Worm (Caenorhabditis elegans) whole organism, L2 larva: ENCODE results near the gene ZC190.6.
"Not testable (repeated sequence)": the region's sequence is repeated elsewhere in the genome, so short reads cannot be mapped to it uniquely, and the experiment has no call there.

Experiments used
- F13H6.1 ChIP-seq: sonication (generic microtip); optimal IDR thresholded peaks from 2 replicates; lab custom pipeline; 2016; ENCODE audit warnings: missing genetic modification characterization, missing compliant biosample characterization
- R02D3.7 ChIP-seq: fragments of 150-350 bp; optimal IDR thresholded peaks from 2 replicates; lab custom pipeline; 2014; ENCODE audit warnings: missing biosample characterization, missing genetic modification characterization
- Y55F3AM.14 ChIP-seq: fragments of 200-800 bp; sonication (Bioruptor generic); optimal IDR thresholded peaks from 2 replicates; lab custom pipeline; 2018; ENCODE audit warnings: mild to moderate bottlenecking, missing genetic modification characterization, missing compliant biosample characterization
- ZK546.5 ChIP-seq: sonication (generic microtip); optimal IDR thresholded peaks from 2 replicates; lab custom pipeline; 2017; ENCODE audit warnings: missing biosample characterization, missing genetic modification characterization
- aly-2 ChIP-seq: fragments of 150-350 bp; optimal IDR thresholded peaks from 2 replicates; lab custom pipeline; 2014; ENCODE audit warnings: missing biosample characterization, missing genetic modification characterization
- blmp-1 ChIP-seq: sonication (generic microtip); optimal IDR thresholded peaks from 2 replicates; lab custom pipeline; 2017; ENCODE audit warnings: missing genetic modification characterization, mild to moderate bottlenecking, missing compliant biosample characterization, antibody characterized with exemption, moderate library complexity; ENCODE audit not compliant: insufficient read depth
- ceh-16 ChIP-seq: fragments of 150-350 bp; optimal IDR thresholded peaks from 2 replicates; lab custom pipeline; 2014; ENCODE audit warnings: missing biosample characterization, missing genetic modification characterization
- ceh-82 ChIP-seq: fragments of 150-350 bp; optimal IDR thresholded peaks from 2 replicates; lab custom pipeline; 2014; ENCODE audit warnings: missing biosample characterization, missing genetic modification characterization
- crh-2 ChIP-seq: sonication (generic microtip); optimal IDR thresholded peaks from 2 replicates; lab custom pipeline; 2017; ENCODE audit warnings: missing biosample characterization, missing genetic modification characterization
- dmd-4 ChIP-seq: sonication (generic microtip); optimal IDR thresholded peaks from 2 replicates; lab custom pipeline; 2017; ENCODE audit warnings: missing biosample characterization, missing genetic modification characterization
- egl-27 ChIP-seq: sonication (generic microtip); optimal IDR thresholded peaks from 3 replicates; lab custom pipeline; 2017; ENCODE audit warnings: missing biosample characterization, missing genetic modification reagents, missing genetic modification characterization
- elt-1 ChIP-seq: fragments of 150-350 bp; optimal IDR thresholded peaks from 2 replicates; lab custom pipeline; 2014; ENCODE audit warnings: missing biosample characterization, missing genetic modification characterization
- lin-11 ChIP-seq: fragments of 150-350 bp; sonication (generic microtip); optimal IDR thresholded peaks from 2 replicates; lab custom pipeline; 2014; ENCODE audit warnings: missing biosample characterization, missing genetic modification characterization, inconsistent platforms, mixed read lengths
- lin-13 ChIP-seq: fragments of 150-350 bp; optimal IDR thresholded peaks from 2 replicates; lab custom pipeline; 2014; ENCODE audit warnings: missing biosample characterization, missing genetic modification reagents, missing genetic modification characterization
- lsy-2 ChIP-seq, 2 experiments: fragments of 150-350 bp in 1 of 2; sonication (generic microtip) in 1 of 2; optimal IDR thresholded peaks; 2 replicates each; lab custom pipeline; 2014 to 2017; ENCODE audit warnings: missing biosample characterization in 2 of 2, missing genetic modification characterization in 2 of 2
- mdl-1 ChIP-seq, 2 experiments: fragments of 150-350 bp in 1 of 2; sonication (generic microtip) in 1 of 2; optimal IDR thresholded peaks; 2 replicates each; lab custom pipeline; 2017; ENCODE audit warnings: missing biosample characterization in 2 of 2, missing genetic modification characterization in 2 of 2
- nhr-11 ChIP-seq: fragments of 150-350 bp; optimal IDR thresholded peaks from 2 replicates; lab custom pipeline; 2014; ENCODE audit warnings: missing biosample characterization, missing genetic modification characterization
- nhr-21 ChIP-seq: fragments of 150-350 bp; optimal IDR thresholded peaks from 2 replicates; lab custom pipeline; 2014; ENCODE audit warnings: missing biosample characterization, missing genetic modification characterization
- nhr-25 ChIP-seq: fragments of 150-350 bp; sonication (generic microtip); optimal IDR thresholded peaks from 3 replicates; lab custom pipeline; 2014; ENCODE audit warnings: missing biosample characterization, missing genetic modification characterization
- nhr-6 ChIP-seq: fragments of 150-350 bp; optimal IDR thresholded peaks from 2 replicates; lab custom pipeline; 2014; ENCODE audit warnings: missing biosample characterization, missing genetic modification characterization
- nhr-77 ChIP-seq: fragments of 150-350 bp; optimal IDR thresholded peaks from 2 replicates; lab custom pipeline; 2014; ENCODE audit warnings: missing biosample characterization, missing genetic modification characterization
- sem-4 ChIP-seq: fragments of 150-350 bp; optimal IDR thresholded peaks from 2 replicates; lab custom pipeline; 2014; ENCODE audit warnings: missing biosample characterization, missing genetic modification reagents, missing genetic modification characterization
- skn-1 ChIP-seq: sonication (generic microtip); optimal IDR thresholded peaks from 2 replicates; lab custom pipeline; 2017; ENCODE audit warnings: missing biosample characterization, missing genetic modification characterization
- sma-3 ChIP-seq: sonication (generic microtip); optimal IDR thresholded peaks from 2 replicates; lab custom pipeline; 2016; ENCODE audit warnings: missing genetic modification reagents, missing genetic modification characterization, missing compliant biosample characterization
- sma-9 ChIP-seq, 2 experiments: fragments of 150-350 bp in 1 of 2; sonication (generic microtip) in 1 of 2; optimal IDR thresholded peaks; 2 replicates each; lab custom pipeline; 2014 to 2016; ENCODE audit warnings: missing genetic modification characterization in 2 of 2, mild to moderate bottlenecking in 1 of 2, missing biosample characterization in 1 of 2, missing compliant biosample characterization in 1 of 2, missing genetic modification reagents in 1 of 2, moderate library complexity in 1 of 2
- unc-55 ChIP-seq: fragments of 150-350 bp; sonication (generic microtip); optimal IDR thresholded peaks from 3 replicates; lab custom pipeline; 2014; ENCODE audit warnings: missing biosample characterization, missing genetic modification reagents, missing genetic modification characterization
- unc-62 ChIP-seq: fragments of 150-350 bp; optimal IDR thresholded peaks from 2 replicates; lab custom pipeline; 2014; ENCODE audit warnings: missing biosample characterization, missing genetic modification reagents, missing genetic modification characterization
- ztf-1 ChIP-seq: fragments of 200-800 bp; sonication (Bioruptor generic); conservative IDR thresholded peaks from 2 replicates; pipeline ENCODE4 v1.3.6; 2022; ENCODE audit warnings: missing genetic modification characterization, missing compliant biosample characterization
- ztf-4 ChIP-seq: fragments of 150-350 bp; optimal IDR thresholded peaks from 2 replicates; lab custom pipeline; 2014; ENCODE audit warnings: missing biosample characterization, missing genetic modification characterization

The ZC190.6 gene

ce11 chrV:8677193-8677592, at the start of gene ZC190.6:
TSS of gene ZC190.6 (minus strand) at chrV:8677293.
- no peak for TF ChIP-seq elt-1 (tag; lab: Kevin White, UChicago)
- no peak for TF ChIP-seq ztf-4 (tag; lab: Kevin White, UChicago)
- TF ChIP-seq nhr-21 (tag; lab: Kevin White, UChicago): no peak
- no peak for TF ChIP-seq nhr-77 (tag; lab: Kevin White, UChicago)
- no peak for TF ChIP-seq unc-62 (GFP tag; lab: Kevin White, UChicago)
- TF ChIP-seq blmp-1 (tag; lab: Kevin White, UChicago): no peak
- TF ChIP-seq nhr-6 (tag; lab: Kevin White, UChicago): no peak
- TF ChIP-seq Y55F3AM.14 (GFP tag; lab: Kevin White, UChicago): no peak
- no peak for TF ChIP-seq lin-11

ce11 chrV:8726228-8726627, 49.1 kb upstream of the ZC190.6 start, which contains the start of gene droe-8:
TSS of gene droe-8 (plus strand) at chrV:8726528.
- TF ChIP-seq crh-2, aly-2, sem-4 (tag; lab: Kevin White, UChicago): not testable (repeated sequence)

ce11 chrV:8722160-8722559, 45.1 kb upstream of the ZC190.6 start, which contains the start of gene ZC196.8:
TSS of gene ZC196.8 (minus strand) at chrV:8722260.
- TF ChIP-seq ZK546.5, dmd-4, elt-1 (tag; lab: Kevin White, UChicago): not testable (repeated sequence)

ce11 chrV:8718399-8718798, 41.3 kb upstream of the ZC190.6 start:
- no peak for TF ChIP-seq sma-9 (GFP tag; optimal IDR thresholded peaks at IDR 0.05; lab: Kevin White, UChicago)
- no peak for TF ChIP-seq sma-9 (tag; optimal IDR thresholded peaks at IDR 0.05; lab: Kevin White, UChicago)
- no peak for TF ChIP-seq nhr-25 (tag; lab: Kevin White, UChicago)
- TF ChIP-seq ztf-4 (tag; lab: Kevin White, UChicago): no peak
- TF ChIP-seq F13H6.1: no peak
- no peak for TF ChIP-seq ZK546.5 (tag; lab: Kevin White, UChicago)
- TF ChIP-seq skn-1: no peak
- TF ChIP-seq mdl-1 (tag; optimal IDR thresholded peaks at IDR 0.05; lab: Kevin White, UChicago): no peak
- TF ChIP-seq lin-11: no peak
- no peak for TF ChIP-seq dmd-4 (tag; lab: Kevin White, UChicago)
- no peak for TF ChIP-seq lin-13 (GFP tag; lab: Kevin White, UChicago)

- TF ChIP-seq ceh-16 (tag; lab: Kevin White, UChicago) (no peak), aly-2 (tag; lab: Kevin White, UChicago) (no peak), ztf-4 (tag; lab: Kevin White, UChicago) (no peak), sma-9 (GFP tag; optimal IDR thresholded peaks at IDR 0.05; lab: Kevin White, UChicago) (peak; percentile 45), sma-9 (tag; optimal IDR thresholded peaks at IDR 0.05; lab: Kevin White, UChicago) (no peak), blmp-1 (tag; lab: Kevin White, UChicago) (no peak)
These were observed 39.1 kb upstream of the ZC190.6 start, which contains the start of gene glr-5 for ce11 chrV:8716175-8716574. TSS of gene glr-5 (plus strand) at chrV:8716495.

ce11 chrV:8711910-8712309, 34.8 kb upstream of the ZC190.6 start, which contains the start of gene ZC178.2:
TSS of gene ZC178.2 (minus strand) at chrV:8712010.
- no peak for TF ChIP-seq egl-27 (tag; lab: Kevin White, UChicago)
- no peak for TF ChIP-seq sma-3
- TF ChIP-seq nhr-77 (tag; lab: Kevin White, UChicago): no peak
- no peak for TF ChIP-seq ztf-4 (tag; lab: Kevin White, UChicago)
- no peak for TF ChIP-seq nhr-21 (tag; lab: Kevin White, UChicago)
- no peak for TF ChIP-seq lsy-2 (tag; optimal IDR thresholded peaks at IDR 0.05; lab: Kevin White, UChicago)
- no peak for TF ChIP-seq ceh-82 (tag; lab: Kevin White, UChicago)
- no peak for TF ChIP-seq nhr-11 (tag; lab: Kevin White, UChicago)
- TF ChIP-seq ztf-1 (GFP tag; lab: Robert Waterston, UW): no peak
- no peak for TF ChIP-seq lin-11
- TF ChIP-seq crh-2 (tag; lab: Kevin White, UChicago): no peak
- no peak for TF ChIP-seq unc-55 (GFP tag; lab: Kevin White, UChicago)
- no peak for TF ChIP-seq mdl-1 (tag; optimal IDR thresholded peaks at IDR 0.05; lab: Kevin White, UChicago)
- TF ChIP-seq R02D3.7: no peak
